Worm (Caenorhabditis elegans) whole organism, midembryonic: ENCODE results near the gene F14F9.2.

Source experiments
- T22C8.4 ChIP-seq: fragments of 200-800 bp; sonication (Bioruptor generic); IDR thresholded peaks from 2 replicates; pipeline ENCODE4 v1.3.6; 2022; ENCODE audit warnings: missing genetic modification characterization, missing compliant biosample characterization
- cog-1 ChIP-seq: sonication (generic microtip); optimal IDR thresholded peaks from 2 replicates; lab custom pipeline; 2016; ENCODE audit warnings: missing genetic modification characterization, missing compliant biosample characterization
- flt-1 ChIP-seq: fragments of 200-800 bp; sonication (Bioruptor generic); IDR thresholded peaks from 2 replicates; pipeline ENCODE4 v1.3.6; 2022; ENCODE audit warnings: missing genetic modification characterization, missing compliant biosample characterization
- klf-2 ChIP-seq: fragments of 200-800 bp; sonication (Bioruptor generic); conservative IDR thresholded peaks from 2 replicates; pipeline ENCODE4 v1.3.6; 2022; ENCODE audit warnings: missing genetic modification reagents, missing genetic modification characterization, missing compliant biosample characterization
- med-1 ChIP-seq: sonication (generic microtip); optimal IDR thresholded peaks from 2 replicates; lab custom pipeline; 2017; ENCODE audit warnings: missing genetic modification characterization, mild to moderate bottlenecking, missing compliant biosample characterization, antibody characterized with exemption, missing genetic modification reagents; ENCODE audit not compliant: insufficient read depth
- ref-1 ChIP-seq: fragments of 200-800 bp; sonication (Bioruptor generic); conservative IDR thresholded peaks from 2 replicates; pipeline ENCODE4 v1.3.6; 2022; ENCODE audit warnings: missing genetic modification reagents, missing genetic modification characterization, missing compliant biosample characterization
- tab-1 ChIP-seq: fragments of 200-800 bp; sonication (Bioruptor generic); IDR thresholded peaks from 2 replicates; pipeline ENCODE4 v1.3.6; 2022; ENCODE audit warnings: missing genetic modification characterization, missing compliant biosample characterization
- ztf-23 ChIP-seq: fragments of 200-800 bp; sonication (Bioruptor generic); IDR thresholded peaks from 2 replicates; pipeline ENCODE4 v1.3.6; 2022; ENCODE audit warnings: missing genetic modification reagents, missing genetic modification characterization, missing compliant biosample characterization
- ztf-29 ChIP-seq: fragments of 200-800 bp; sonication (Bioruptor generic); IDR thresholded peaks from 2 replicates; pipeline ENCODE4 v1.3.6; 2022; ENCODE audit warnings: missing genetic modification reagents, missing genetic modification characterization, missing compliant biosample characterization

ce11 chrV:5126793-5127192 is 17.8 kb upstream of the F14F9.2 start, which contains the start of gene F14F9.5:
- TF ChIP-seq cog-1 (tag; lab: Kevin White, UChicago) (no peak), ztf-23 (GFP tag; lab: Robert Waterston, UW) (no peak), tab-1 (no peak), ztf-29 (no peak), T22C8.4 (GFP tag; lab: Robert Waterston, UW) (no peak), klf-2 (GFP tag; lab: Robert Waterston, UW) (no peak), flt-1 (GFP tag; lab: Robert Waterston, UW) (no peak), med-1 (no peak), ref-1 (GFP tag; lab: Robert Waterston, UW) (no peak)
